Fruit fly (Drosophila melanogaster) whole organism, embryonic: ENCODE data around the gene Ube4B.
A peak's percentile ranks its signal among the peaks of the same experiment; 100 is the strongest.

ENCODE experiments used
- Antp ChIP-seq: fragments of 200-800 bp; sonication (Bioruptor generic); optimal IDR thresholded peaks from 3 replicates; lab custom pipeline; 2016; ENCODE audit warnings: missing biosample characterization, missing genetic modification characterization
- Atf-2 ChIP-seq: fragments of 200-800 bp; sonication (Bioruptor generic); optimal IDR thresholded peaks from 2 replicates; lab custom pipeline; 2016; ENCODE audit warnings: missing biosample characterization, missing genetic modification characterization
- Atf6 ChIP-seq: fragments of 200-800 bp; sonication (Bioruptor generic); IDR thresholded peaks from 2 replicates; pipeline ENCODE4 v1.3.6; 2022; ENCODE audit warnings: missing biosample characterization, missing genetic modification characterization
- Bdp1 ChIP-seq: fragments of 200-800 bp; sonication (Bioruptor generic); optimal IDR thresholded peaks from 3 replicates; lab custom pipeline; 2016; ENCODE audit warnings: missing biosample characterization, missing genetic modification characterization
- C15 ChIP-seq: fragments of 200-800 bp; sonication (Bioruptor generic); IDR thresholded peaks from 3 replicates; pipeline ENCODE4 v1.3.6; 2022; ENCODE audit warnings: missing biosample characterization, missing genetic modification characterization
- CG10209 ChIP-seq: fragments of 200-800 bp; sonication (Bioruptor generic); optimal IDR thresholded peaks from 3 replicates; lab custom pipeline; 2017; ENCODE audit warnings: missing biosample characterization, mild to moderate bottlenecking, missing genetic modification characterization, missing genetic modification reagents
- CG10267 ChIP-seq: fragments of 200-800 bp; sonication (Bioruptor generic); optimal IDR thresholded peaks from 2 replicates; lab custom pipeline; 2018; ENCODE audit warnings: missing biosample characterization, mild to moderate bottlenecking, missing genetic modification characterization, moderate library complexity
- CG11456 ChIP-seq: fragments of 200-800 bp; sonication (Bioruptor generic); IDR thresholded peaks from 3 replicates; pipeline ENCODE4 v1.3.6; 2022; ENCODE audit warnings: missing biosample characterization, missing genetic modification characterization
- CG11696 ChIP-seq: fragments of 200-800 bp; sonication (Bioruptor generic); IDR thresholded peaks from 2 replicates; pipeline ENCODE4 v1.3.6; 2022; ENCODE audit warnings: missing biosample characterization, missing genetic modification characterization
- CG12219 ChIP-seq: fragments of 200-800 bp; sonication (Bioruptor generic); optimal IDR thresholded peaks from 3 replicates; lab custom pipeline; 2018; ENCODE audit warnings: missing biosample characterization, mild to moderate bottlenecking, missing genetic modification characterization
- CG13624 ChIP-seq: fragments of 200-800 bp; sonication (Bioruptor generic); optimal IDR thresholded peaks from 2 replicates; lab custom pipeline; 2016; ENCODE audit warnings: missing biosample characterization, missing genetic modification characterization
- CG13894 ChIP-seq: fragments of 200-800 bp; sonication (Bioruptor generic); optimal IDR thresholded peaks from 3 replicates; lab custom pipeline; 2018; ENCODE audit warnings: missing biosample characterization, mild to moderate bottlenecking, missing genetic modification characterization, moderate library complexity
- CG15011 ChIP-seq: fragments of 200-800 bp; sonication (Bioruptor generic); optimal IDR thresholded peaks from 3 replicates; lab custom pipeline; 2018; ENCODE audit warnings: missing biosample characterization, mild to moderate bottlenecking, missing genetic modification characterization
- CG15269 ChIP-seq: fragments of 200-800 bp; sonication (Bioruptor generic); optimal IDR thresholded peaks from 2 replicates; lab custom pipeline; 2018; ENCODE audit warnings: missing biosample characterization, mild to moderate bottlenecking, missing genetic modification characterization, moderate library complexity
- CG15696 ChIP-seq: fragments of 200-800 bp; sonication (Bioruptor generic); optimal IDR thresholded peaks from 2 replicates; lab custom pipeline; 2019; ENCODE audit warnings: missing biosample characterization, mild to moderate bottlenecking, missing genetic modification characterization, moderate library complexity
- CG1647 ChIP-seq: fragments of 200-800 bp; sonication (Bioruptor generic); optimal IDR thresholded peaks from 3 replicates; lab custom pipeline; 2016; ENCODE audit warnings: missing biosample characterization, missing genetic modification characterization
- CG18262 ChIP-seq: fragments of 200-800 bp; optimal IDR thresholded peaks from 3 replicates; lab custom pipeline; 2019; ENCODE audit warnings: missing biosample characterization, mild to moderate bottlenecking, missing genetic modification characterization, moderate library complexity
- CG3065 ChIP-seq: fragments of 200-800 bp; sonication (Bioruptor generic); optimal IDR thresholded peaks from 2 replicates; lab custom pipeline; 2016; ENCODE audit warnings: missing biosample characterization, missing genetic modification characterization
- CG31388 ChIP-seq: fragments of 200-800 bp; sonication (Bioruptor generic); optimal IDR thresholded peaks from 2 replicates; lab custom pipeline; 2016; ENCODE audit warnings: missing biosample characterization, missing genetic modification characterization
- CG3163 ChIP-seq: fragments of 200-800 bp; sonication (Bioruptor generic); optimal IDR thresholded peaks from 3 replicates; lab custom pipeline; 2016; ENCODE audit warnings: missing biosample characterization, missing genetic modification characterization
- CG4282 ChIP-seq: fragments of 200-800 bp; sonication (Bioruptor generic); optimal IDR thresholded peaks from 2 replicates; lab custom pipeline; 2016; ENCODE audit warnings: missing biosample characterization, missing genetic modification characterization
- CG6689 ChIP-seq: fragments of 200-800 bp; sonication (Bioruptor generic); IDR thresholded peaks from 2 replicates; pipeline ENCODE4 v1.3.6; 2022; ENCODE audit warnings: missing biosample characterization, missing genetic modification characterization
- Dbx ChIP-seq: fragments of 200-800 bp; sonication (Bioruptor generic); IDR thresholded peaks from 3 replicates; pipeline ENCODE4 v1.3.6; 2022; ENCODE audit warnings: missing biosample characterization, missing genetic modification characterization
- Deaf1 ChIP-seq: fragments of 200-800 bp; optimal IDR thresholded peaks from 3 replicates; lab custom pipeline; 2019; ENCODE audit warnings: missing biosample characterization, mild to moderate bottlenecking, missing genetic modification characterization, moderate library complexity
- Dref ChIP-seq: fragments of 200-800 bp; sonication (Bioruptor generic); IDR thresholded peaks from 2 replicates; pipeline ENCODE4 v1.3.6; 2022; ENCODE audit warnings: missing biosample characterization, missing genetic modification characterization
- Elba2 ChIP-seq: fragments of 200-800 bp; sonication (Bioruptor generic); optimal IDR thresholded peaks from 3 replicates; lab custom pipeline; 2016; ENCODE audit warnings: missing biosample characterization, missing genetic modification characterization
- Fer1 ChIP-seq: fragments of 200-800 bp; sonication (Bioruptor generic); optimal IDR thresholded peaks from 2 replicates; lab custom pipeline; 2017; ENCODE audit warnings: missing biosample characterization, mild to moderate bottlenecking, missing genetic modification characterization
- Hr3 ChIP-seq: fragments of 200-800 bp; sonication (Bioruptor generic); optimal IDR thresholded peaks from 3 replicates; lab custom pipeline; 2016; ENCODE audit warnings: missing biosample characterization, missing genetic modification characterization
- Hr39 ChIP-seq: fragments of >200 bp; optimal IDR thresholded peaks from 2 replicates; lab custom pipeline; 2017
- Hr51 ChIP-seq, 2 experiments: fragments of 200-800 bp; sonication (Bioruptor generic); optimal IDR thresholded peaks; 2 replicates in 1 of 2; 3 replicates in 1 of 2; lab custom pipeline; 2016 to 2018; ENCODE audit warnings: missing biosample characterization in 2 of 2, missing genetic modification characterization in 2 of 2, mild to moderate bottlenecking in 1 of 2, moderate library complexity in 1 of 2
- Hr78 ChIP-seq, 2 experiments: fragments of 200-800 bp in 1 of 2; fragments of >200 bp in 1 of 2; sonication (Bioruptor generic) in 1 of 2; optimal IDR thresholded peaks; 2 replicates each; lab custom pipeline; 2017 to 2019; ENCODE audit warnings: missing biosample characterization in 2 of 2, missing genetic modification characterization in 2 of 2, mild to moderate bottlenecking in 1 of 2, moderate library complexity in 1 of 2
- Nf-YA ChIP-seq: fragments of 200-800 bp; sonication (Bioruptor generic); IDR thresholded peaks from 2 replicates; pipeline ENCODE4 v1.3.6; 2022; ENCODE audit warnings: missing biosample characterization, missing genetic modification characterization
- ap ChIP-seq: fragments of 200-800 bp; sonication (Bioruptor generic); IDR thresholded peaks from 2 replicates; pipeline ENCODE4 v1.3.6; 2022; ENCODE audit warnings: missing biosample characterization, missing genetic modification characterization
- ato ChIP-seq: fragments of 200-800 bp; sonication (Bioruptor generic); IDR thresholded peaks from 2 replicates; pipeline ENCODE4 v1.3.6; 2022; ENCODE audit warnings: missing biosample characterization, missing genetic modification characterization; ENCODE audit not compliant: partially characterized antibody
- az2 ChIP-seq: fragments of 200-800 bp; sonication (Bioruptor generic); optimal IDR thresholded peaks from 3 replicates; lab custom pipeline; 2016; ENCODE audit warnings: missing biosample characterization, missing genetic modification characterization
- dati ChIP-seq: fragments of 200-800 bp; sonication (Bioruptor generic); IDR thresholded peaks from 2 replicates; pipeline ENCODE4 v1.3.6; 2022; ENCODE audit warnings: missing biosample characterization, missing genetic modification characterization
- ewg ChIP-seq: fragments of 200-800 bp; sonication (Bioruptor generic); optimal IDR thresholded peaks from 3 replicates; lab custom pipeline; 2017; ENCODE audit warnings: mild to moderate bottlenecking, missing biosample characterization, missing genetic modification reagents, missing genetic modification characterization
- gsb ChIP-seq: fragments of 200-800 bp; sonication (Bioruptor generic); IDR thresholded peaks from 2 replicates; pipeline ENCODE4 v1.3.6; 2022; ENCODE audit warnings: missing biosample characterization, missing genetic modification characterization
- hkb ChIP-seq, 2 experiments: fragments of 200-800 bp in 1 of 2; fragments of >200 bp in 1 of 2; sonication (Bioruptor generic) in 1 of 2; IDR thresholded peaks in 1 of 2; optimal IDR thresholded peaks in 1 of 2; 2 replicates each; pipeline versions ENCODE4 v1.3.6 to Lab custom; 2017 to 2022; ENCODE audit warnings: missing biosample characterization in 1 of 2, missing genetic modification characterization in 1 of 2
- hth ChIP-seq: fragments of >200 bp; optimal IDR thresholded peaks from 2 replicates; lab custom pipeline; 2017; ENCODE audit warnings: inconsistent platforms
- jing ChIP-seq: fragments of 200-800 bp; sonication (Bioruptor generic); optimal IDR thresholded peaks from 2 replicates; lab custom pipeline; 2018; ENCODE audit warnings: missing biosample characterization, mild to moderate bottlenecking, missing genetic modification characterization
- nau ChIP-seq: fragments of 200-800 bp; sonication (Bioruptor generic); optimal IDR thresholded peaks from 3 replicates; lab custom pipeline; 2017; ENCODE audit warnings: missing biosample characterization, mild to moderate bottlenecking, missing genetic modification characterization, missing genetic modification reagents
- nom ChIP-seq: fragments of 200-800 bp; sonication (Bioruptor generic); optimal IDR thresholded peaks from 2 replicates; lab custom pipeline; 2017; ENCODE audit warnings: missing biosample characterization, missing genetic modification characterization, mild to moderate bottlenecking, moderate library complexity, missing genetic modification reagents
- pb ChIP-seq: fragments of 200-800 bp; sonication (Bioruptor generic); optimal IDR thresholded peaks from 3 replicates; lab custom pipeline; 2016; ENCODE audit warnings: missing biosample characterization, missing genetic modification characterization
- pzg ChIP-seq: fragments of 200-800 bp; sonication (Bioruptor generic); optimal IDR thresholded peaks from 3 replicates; lab custom pipeline; 2018; ENCODE audit warnings: missing biosample characterization, mild to moderate bottlenecking, missing genetic modification characterization, moderate library complexity
- schlank ChIP-seq: fragments of 200-800 bp; sonication (Bioruptor generic); optimal IDR thresholded peaks from 2 replicates; lab custom pipeline; 2018; ENCODE audit warnings: missing biosample characterization, mild to moderate bottlenecking, missing genetic modification characterization
- sens ChIP-seq: fragments of 200-800 bp; sonication (Bioruptor generic); peaks from one replicate; lab custom pipeline; 2016; ENCODE audit warnings: missing biosample characterization, missing genetic modification characterization
- sqz ChIP-seq: fragments of 200-800 bp; sonication (Bioruptor generic); optimal IDR thresholded peaks from 3 replicates; lab custom pipeline; 2018; ENCODE audit warnings: missing biosample characterization, mild to moderate bottlenecking, missing genetic modification characterization
- trh ChIP-seq: fragments of 200-800 bp; sonication (Bioruptor generic); optimal IDR thresholded peaks from 2 replicates; lab custom pipeline; 2016; ENCODE audit warnings: missing biosample characterization, missing genetic modification characterization
- vnd ChIP-seq: fragments of 200-800 bp; sonication (Bioruptor generic); IDR thresholded peaks from 3 replicates; pipeline ENCODE4 v1.3.6; 2022; ENCODE audit warnings: missing biosample characterization, missing genetic modification characterization; ENCODE audit not compliant: partially characterized antibody
- wek ChIP-seq: fragments of 200-800 bp; sonication (Bioruptor generic); optimal IDR thresholded peaks from 3 replicates; lab custom pipeline; 2018; ENCODE audit warnings: missing biosample characterization, mild to moderate bottlenecking, missing genetic modification characterization, moderate library complexity

Gene Ube4B

dm6 chr2L:13018992-13019484 lies at the start of gene Ube4B (continued):
- TF ChIP-seq Deaf1 (tag; lab: Kevin White, UChicago): no peak
- TF ChIP-seq gsb: no peak
- no peak for TF ChIP-seq Hr78 (GFP tag; optimal IDR thresholded peaks at IDR 0.05; lab: Kevin White, UChicago)
- TF ChIP-seq Dref (GFP tag; lab: Robert Waterston, UW): peak; percentile 59
- TF ChIP-seq pb: peak; percentile 20
- 0 out of 3 replicates have a peak, but pooled peaks have one; percentile 44 for TF ChIP-seq C15 (GFP tag; lab: Robert Waterston, UW)
- no peak for TF ChIP-seq CG15269 (tag; lab: Kevin White, UChicago)
- peak; percentile 76 for TF ChIP-seq vnd (GFP tag; lab: Robert Waterston, UW)
- TF ChIP-seq CG15011 (GFP tag; lab: Kevin White, UChicago): no peak
- TF ChIP-seq CG6689 (GFP tag; lab: Robert Waterston, UW): peak; percentile 55
- TF ChIP-seq nom (GFP tag; lab: Kevin White, UChicago): no peak
- TF ChIP-seq ap: no peak
- TF ChIP-seq Dbx (GFP tag; lab: Robert Waterston, UW): peak; percentile 86
- no peak for TF ChIP-seq Hr39 (lab: Kevin White, UChicago)
- TF ChIP-seq trh (GFP tag; lab: Kevin White, UChicago): peak; percentile 9
- TF ChIP-seq CG3163 (GFP tag; lab: Kevin White, UChicago): peak; percentile 48
- no peak for TF ChIP-seq CG12219
- no peak for TF ChIP-seq hkb (optimal IDR thresholded peaks at IDR 0.05; lab: Kevin White, UChicago)
- peak; percentile 43; the same call in 1 of the 2 replicates for TF ChIP-seq hkb (GFP tag; IDR thresholded peaks at IDR 0.05; lab: Robert Waterston, UW)
- TF ChIP-seq CG31388: no peak
- TF ChIP-seq CG10209 (GFP tag; lab: Kevin White, UChicago): peak; percentile 31
- TF ChIP-seq schlank (tag; lab: Kevin White, UChicago): peak; percentile 14
- peak; percentile 57 for TF ChIP-seq Hr3 (GFP tag; lab: Kevin White, UChicago)
- TF ChIP-seq Elba2 (GFP tag; lab: Kevin White, UChicago): peak; percentile 51
- peak; percentile 42 for TF ChIP-seq Fer1 (GFP tag; lab: Kevin White, UChicago)
- peak; percentile 55 for TF ChIP-seq Atf6 (GFP tag; lab: Robert Waterston, UW)
- TF ChIP-seq CG11456 (GFP tag; lab: Robert Waterston, UW): peak; percentile 82; the same call in 2 of the 3 replicates
- TF ChIP-seq sens (GFP tag; lab: Kevin White, UChicago): peak; percentile 91
- TF ChIP-seq CG13894 (tag; lab: Kevin White, UChicago): no peak
- TF ChIP-seq jing (GFP tag; lab: Kevin White, UChicago): no peak
- no peak for TF ChIP-seq dati (GFP tag; lab: Robert Waterston, UW)
- no peak for TF ChIP-seq hth
- TF ChIP-seq CG4282: no peak
- peak; percentile 86 for TF ChIP-seq ato (GFP tag; lab: Robert Waterston, UW)
- TF ChIP-seq CG13624 (GFP tag; lab: Kevin White, UChicago): peak; percentile 86
- TF ChIP-seq CG1647 (GFP tag; lab: Kevin White, UChicago): peak; percentile 52
- peak; percentile 68 for TF ChIP-seq Antp (GFP tag; lab: Kevin White, UChicago)
- no peak for TF ChIP-seq CG3065 (GFP tag; lab: Kevin White, UChicago)
- no peak for TF ChIP-seq wek
- no peak for TF ChIP-seq Atf-2 (GFP tag; lab: Kevin White, UChicago)
- peak; percentile 56 for TF ChIP-seq az2 (GFP tag; lab: Kevin White, UChicago)
- TF ChIP-seq CG18262 (tag; lab: Kevin White, UChicago): no peak
- no peak for TF ChIP-seq CG11696 (GFP tag; lab: Robert Waterston, UW)
- TF ChIP-seq Hr51 (GFP tag; optimal IDR thresholded peaks at IDR 0.05; lab: Kevin White, UChicago): peak in 1 of 2 experiments; percentile 78
- TF ChIP-seq sqz (GFP tag; lab: Kevin White, UChicago): no peak
- no peak for TF ChIP-seq CG10267 (tag; lab: Kevin White, UChicago)
- TF ChIP-seq pzg (GFP tag; lab: Kevin White, UChicago): peak; percentile 94
- peak; percentile 21 for TF ChIP-seq Bdp1 (GFP tag; lab: Kevin White, UChicago)
- no peak for TF ChIP-seq ewg (GFP tag; lab: Kevin White, UChicago)
- TF ChIP-seq Nf-YA: no peak
- TF ChIP-seq nau (GFP tag; lab: Kevin White, UChicago): no peak
- peak; percentile 54 for TF ChIP-seq CG15696
